Worm (Caenorhabditis elegans): ENCODE data around the gene C34E10.9.

The C34E10.9 gene

ce11 chrIII:5269814-5270213 lies 6.6 kb upstream of the C34E10.9 start, which contains the start of gene ZC395.4:
ZC395.4 (plus strand) TSS chrIII:5270114.
- no peak for TF ChIP-seq dpl-1 (GFP tag; optimal IDR thresholded peaks at IDR 0.05)
- TF ChIP-seq tbp1 (GFP tag; optimal IDR thresholded peaks at IDR 0.05) = no peak
- TF ChIP-seq gei-17 (GFP tag; optimal IDR thresholded peaks at IDR 0.05) = no peak
- TF ChIP-seq tbx-9 (tag; optimal IDR thresholded peaks at IDR 0.05; ENCODE audit: borderline replicate concordance) = no peak
- no peak for TF ChIP-seq F23B12.7 (tag; optimal IDR thresholded peaks at IDR 0.05; ENCODE audit: insufficient read depth)
- TF ChIP-seq mel-28 (tag; optimal IDR thresholded peaks at IDR 0.05; ENCODE audit: borderline replicate concordance) = no peak
- TF ChIP-seq zfh-2 (GFP tag; conservative IDR thresholded peaks at IDR 0.05) = no peak
- no peak for TF ChIP-seq ztf-25 (GFP tag; IDR thresholded peaks at IDR 0.05)
- no peak for TF ChIP-seq nfya-1 (tag; optimal IDR thresholded peaks at IDR 0.05; ENCODE audit: borderline replicate concordance, insufficient read depth)
- no peak for TF ChIP-seq Y53G8AR.9 (GFP tag; conservative IDR thresholded peaks at IDR 0.05)
- TF ChIP-seq nhr-120 (GFP tag; IDR thresholded peaks at IDR 0.05) = no peak
- no peak for TF ChIP-seq F49E8.2 (tag; optimal IDR thresholded peaks at IDR 0.05; ENCODE audit: insufficient read depth)
- TF ChIP-seq F22D6.2 (tag; optimal IDR thresholded peaks at IDR 0.05) = no peak
- no peak for TF ChIP-seq dox-1 (GFP tag; IDR thresholded peaks at IDR 0.05)
- no peak for TF ChIP-seq tlf-1 (GFP tag; optimal IDR thresholded peaks at IDR 0.05)

ce11 chrIII:5268486-5268885 lies 5.3 kb upstream of the C34E10.9 start:
- no peak for TF ChIP-seq snpc-4 (GFP tag; optimal IDR thresholded peaks at IDR 0.05)
- no peak for TF ChIP-seq snpc-4 (tag; optimal IDR thresholded peaks at IDR 0.05)
- TF ChIP-seq athp-1 (tag; optimal IDR thresholded peaks at IDR 0.05) = no peak
- TF ChIP-seq lin-35 (GFP tag; optimal IDR thresholded peaks at IDR 0.05) = peak in 1 of 3 experiments; percentile 13
- TF ChIP-seq madf-8 (GFP tag; conservative IDR thresholded peaks at IDR 0.05) = no peak
- TF ChIP-seq ceh-40 (GFP tag; IDR thresholded peaks at IDR 0.05) = no peak
- TF ChIP-seq let-607 (tag; optimal IDR thresholded peaks at IDR 0.05) = peak in 1 of 2 experiments; percentile 19
- TF ChIP-seq Y67H2A.10 (GFP tag; conservative IDR thresholded peaks at IDR 0.05) = no peak
- TF ChIP-seq ztf-28 (GFP tag; IDR thresholded peaks at IDR 0.05) = 0 out of 2 replicates have a peak, but pooled peaks have one; percentile 0
- no peak for TF ChIP-seq B0035.1 (tag; optimal IDR thresholded peaks at IDR 0.05)
- TF ChIP-seq egl-18 (GFP tag; IDR thresholded peaks at IDR 0.05) = no peak
- no peak for TF ChIP-seq somi-1 (GFP tag; optimal IDR thresholded peaks at IDR 0.05)
- no peak for TF ChIP-seq bed-2 (GFP tag; IDR thresholded peaks at IDR 0.05)
- no peak for TF ChIP-seq F23B12.7 (tag; optimal IDR thresholded peaks at IDR 0.05; ENCODE audit: insufficient read depth)
- TF ChIP-seq sptf-2 (GFP tag; optimal IDR thresholded peaks at IDR 0.05) = no peak
- TF ChIP-seq hlh-26 (GFP tag; conservative IDR thresholded peaks at IDR 0.05) = no peak
- no peak for TF ChIP-seq die-1 (tag; optimal IDR thresholded peaks at IDR 0.05)
- TF ChIP-seq him-1 (tag; optimal IDR thresholded peaks at IDR 0.05) = no peak
- no peak for TF ChIP-seq F33H1.4 (GFP tag; IDR thresholded peaks at IDR 0.05)

ce11 chrIII:5267217-5267906 lies 4.2 kb upstream of the C34E10.9 start, which contains the start of gene ZC395.5:
ZC395.5 (plus strand) TSS chrIII:5267848.
- TF ChIP-seq bed-1 (GFP tag; IDR thresholded peaks at IDR 0.05) (no peak), him-1 (tag; optimal IDR thresholded peaks at IDR 0.05) (peak; percentile 4), rcor-1 (GFP tag; IDR thresholded peaks at IDR 0.05) (no peak), atf-7 (tag; optimal IDR thresholded peaks at IDR 0.05) (no peak), hrde-1 (tag; optimal IDR thresholded peaks at IDR 0.05; ENCODE audit: borderline replicate concordance) (no peak), K11D2.4 (GFP tag; IDR thresholded peaks at IDR 0.05) (no peak), lin-35 (GFP tag; optimal IDR thresholded peaks at IDR 0.05) (peak in 1 of 3 experiments; percentile 31), nhr-179 (tag; optimal IDR thresholded peaks at IDR 0.05) (no peak), D2030.7 (GFP tag; IDR thresholded peaks at IDR 0.05) (no peak), lsy-27 (tag; optimal IDR thresholded peaks at IDR 0.05; ENCODE audit: borderline replicate concordance, insufficient read depth) (no peak), ztf-28 (GFP tag; IDR thresholded peaks at IDR 0.05) (no peak), rpc-1 (optimal IDR thresholded peaks at IDR 0.05) (no peak), rpc-1 (tag; optimal IDR thresholded peaks at IDR 0.05) (peak; percentile 45), ztf-3 (GFP tag; optimal IDR thresholded peaks at IDR 0.05) (no peak), attf-5 (GFP tag; optimal IDR thresholded peaks at IDR 0.05) (no peak), madf-8 (GFP tag; conservative IDR thresholded peaks at IDR 0.05) (no peak), sptf-2 (GFP tag; optimal IDR thresholded peaks at IDR 0.05) (no peak)
